Worm (Caenorhabditis elegans) whole organism, early embryonic: Measurements from ENCODE around the gene brp-1.

Experiments used
- ama-1 ChIP-seq: fragments of 150-350 bp; optimal IDR thresholded peaks from 2 replicates; lab custom pipeline; 2014
- ceh-13 ChIP-seq: fragments of 200-800 bp; sonication (Bioruptor generic); optimal IDR thresholded peaks from 2 replicates; lab custom pipeline; 2018; ENCODE audit warnings: mild to moderate bottlenecking, missing genetic modification characterization, missing compliant biosample characterization
- ets-7 ChIP-seq: sonication (generic microtip); optimal IDR thresholded peaks from 2 replicates; lab custom pipeline; 2016; ENCODE audit warnings: missing genotype, missing genetic modification characterization, missing compliant biosample characterization
- flt-1 ChIP-seq: fragments of 200-800 bp; sonication (Bioruptor generic); IDR thresholded peaks from 2 replicates; pipeline ENCODE4 v1.3.6; 2022; ENCODE audit warnings: missing genetic modification characterization, missing compliant biosample characterization
- hnd-1 ChIP-seq: sonication (generic microtip); optimal IDR thresholded peaks from 2 replicates; lab custom pipeline; 2016; ENCODE audit warnings: missing genetic modification characterization, missing compliant biosample characterization
- pes-1 ChIP-seq: fragments of 200-800 bp; sonication (Bioruptor generic); IDR thresholded peaks from 2 replicates; pipeline ENCODE4 v1.3.6; 2022; ENCODE audit warnings: missing genetic modification reagents, missing genetic modification characterization, missing compliant biosample characterization
- tbx-11 ChIP-seq: fragments of 200-800 bp; sonication (Bioruptor generic); IDR thresholded peaks from 2 replicates; pipeline ENCODE4 v1.3.6; 2022; ENCODE audit warnings: missing genetic modification characterization, missing compliant biosample characterization
- tbx-37 ChIP-seq: fragments of 200-800 bp; sonication (Bioruptor generic); conservative IDR thresholded peaks from 2 replicates; pipeline ENCODE4 v1.3.6; 2022; ENCODE audit warnings: missing genetic modification reagents, missing genetic modification characterization, missing compliant biosample characterization
- tra-4 ChIP-seq: sonication (generic microtip); optimal IDR thresholded peaks from 2 replicates; lab custom pipeline; 2017; ENCODE audit warnings: missing genetic modification characterization, missing compliant biosample characterization

DNA sequence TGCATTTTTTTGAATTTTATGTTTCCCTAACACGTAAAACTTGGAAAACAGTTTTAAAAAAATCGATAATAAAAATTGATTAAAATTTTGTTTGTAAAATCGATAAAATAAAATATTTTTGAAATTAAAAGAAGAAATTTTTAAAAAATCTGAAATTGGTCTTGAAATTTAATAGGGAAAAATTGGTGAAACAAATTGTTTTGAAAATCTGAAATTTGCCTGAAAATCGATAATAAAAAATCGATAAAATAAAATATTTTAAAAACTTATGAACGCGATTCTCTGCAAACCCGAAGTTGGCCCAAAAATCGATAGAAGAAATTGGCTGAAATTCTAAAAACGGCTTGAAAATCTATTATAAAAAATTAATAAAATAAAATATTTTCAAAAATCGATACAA is 6.6 kb upstream of the brp-1 start:
- no peak for TF ChIP-seq tbx-11
- TF ChIP-seq tbx-37 (GFP tag; lab: Robert Waterston, UW), result no peak
- no peak for TF ChIP-seq pes-1 (GFP tag; lab: Robert Waterston, UW)
- no peak for TF ChIP-seq ama-1 (lab: Kevin White, UChicago)
- TF ChIP-seq hnd-1, result no peak
- no peak for TF ChIP-seq ceh-13 (GFP tag; lab: Kevin White, UChicago)
- TF ChIP-seq ets-7 (tag; lab: Kevin White, UChicago), result no peak
- TF ChIP-seq tra-4 (tag; lab: Kevin White, UChicago), result no peak
- no peak for TF ChIP-seq flt-1 (GFP tag; lab: Robert Waterston, UW)
